Worm (Caenorhabditis elegans) whole organism, midembryonic: ENCODE measurements around the gene C30A5.16.

Experiments used
- T22C8.4 ChIP-seq: fragments of 200-800 bp; sonication (Bioruptor generic); IDR thresholded peaks from 2 replicates; pipeline ENCODE4 v1.3.6; 2022; ENCODE audit warnings: missing genetic modification characterization, missing compliant biosample characterization
- cog-1 ChIP-seq: sonication (generic microtip); optimal IDR thresholded peaks from 2 replicates; lab custom pipeline; 2016; ENCODE audit warnings: missing genetic modification characterization, missing compliant biosample characterization
- flt-1 ChIP-seq: fragments of 200-800 bp; sonication (Bioruptor generic); IDR thresholded peaks from 2 replicates; pipeline ENCODE4 v1.3.6; 2022; ENCODE audit warnings: missing genetic modification characterization, missing compliant biosample characterization
- med-1 ChIP-seq: sonication (generic microtip); optimal IDR thresholded peaks from 2 replicates; lab custom pipeline; 2017; ENCODE audit warnings: missing genetic modification characterization, mild to moderate bottlenecking, missing compliant biosample characterization, antibody characterized with exemption, missing genetic modification reagents; ENCODE audit not compliant: insufficient read depth
- ref-1 ChIP-seq: fragments of 200-800 bp; sonication (Bioruptor generic); conservative IDR thresholded peaks from 2 replicates; pipeline ENCODE4 v1.3.6; 2022; ENCODE audit warnings: missing genetic modification reagents, missing genetic modification characterization, missing compliant biosample characterization
- tab-1 ChIP-seq: fragments of 200-800 bp; sonication (Bioruptor generic); IDR thresholded peaks from 2 replicates; pipeline ENCODE4 v1.3.6; 2022; ENCODE audit warnings: missing genetic modification characterization, missing compliant biosample characterization

ce11 chrIII:8263377-8263776 is 45.4 kb downstream of the C30A5.16 start, which contains the start of gene col-91:
- TF ChIP-seq flt-1 (GFP tag; lab: Robert Waterston, UW) (no peak), ref-1 (GFP tag; lab: Robert Waterston, UW) (no peak), T22C8.4 (GFP tag; lab: Robert Waterston, UW) (no peak), cog-1 (no peak), tab-1 (GFP tag; lab: Robert Waterston, UW) (no peak), med-1 (GFP tag; lab: Kevin White, UChicago) (no peak)
